Fruit fly (Drosophila melanogaster): ENCODE results near the gene Cyp28a5.

Cyp28a5 gene

dm6 chr2L:13977073-13977472 lies at the start of gene Cyp28a5:
Gene Cyp28a5 (plus strand): TSS chr2L:13977302.
- TF ChIP-seq CG17801 (GFP tag; optimal IDR thresholded peaks at IDR 0.05; ENCODE audit: partially characterized antibody), result no peak

- TF ChIP-seq CG17801 (GFP tag; optimal IDR thresholded peaks at IDR 0.05; ENCODE audit: partially characterized antibody), result no peak
These were observed 48.6 kb upstream of the Cyp28a5 start for dm6 chr2L:13928461-13928860.

- TF ChIP-seq CG17801 (GFP tag; optimal IDR thresholded peaks at IDR 0.05; ENCODE audit: partially characterized antibody), result no peak
These were observed 45.8 kb upstream of the Cyp28a5 start, which contains the start of gene CG42711 for dm6 chr2L:13931318-13931717. Gene CG42711 (minus strand): TSS chr2L:13931362.

dm6 chr2L:13934542-13935065 lies 42.5 kb upstream of the Cyp28a5 start, which contains the start of gene Vajk2:
Gene Vajk2 (minus strand): TSS chr2L:13934692.
- no peak for TF ChIP-seq CG17801 (GFP tag; optimal IDR thresholded peaks at IDR 0.05; ENCODE audit: partially characterized antibody)

- no peak for TF ChIP-seq CG17801 (GFP tag; optimal IDR thresholded peaks at IDR 0.05; ENCODE audit: partially characterized antibody)
These were observed 29.6 kb upstream of the Cyp28a5 start, which contains the start of gene Vajk3 for dm6 chr2L:13947476-13947875. Gene Vajk3 (minus strand): TSS chr2L:13947476.

dm6 chr2L:13949789-13950188 lies 27.3 kb upstream of the Cyp28a5 start:
- TF ChIP-seq CG17801 (GFP tag; optimal IDR thresholded peaks at IDR 0.05; ENCODE audit: partially characterized antibody), result no peak

- TF ChIP-seq CG17801 (GFP tag; optimal IDR thresholded peaks at IDR 0.05; ENCODE audit: partially characterized antibody), result no peak
These were observed 21.3 kb upstream of the Cyp28a5 start for dm6 chr2L:13955775-13956174.

dm6 chr2L:13957239-13957638 lies 19.9 kb upstream of the Cyp28a5 start, which contains the start of gene NimA:
Gene NimA (plus strand): TSS chr2L:13957539.
- TF ChIP-seq CG17801 (GFP tag; optimal IDR thresholded peaks at IDR 0.05; ENCODE audit: partially characterized antibody), result no peak

dm6 chr2L:13960399-13960798 lies 16.7 kb upstream of the Cyp28a5 start:
- no peak for TF ChIP-seq CG17801 (GFP tag; optimal IDR thresholded peaks at IDR 0.05; ENCODE audit: partially characterized antibody)

dm6 chr2L:13963467-13964122 lies 13.5 kb upstream of the Cyp28a5 start, which contains the start of gene NimB1:
Gene NimB1 (plus strand): TSS chr2L:13963507.
- TF ChIP-seq CG17801 (GFP tag; optimal IDR thresholded peaks at IDR 0.05; ENCODE audit: partially characterized antibody), result no peak

dm6 chr2L:13966732-13967316 lies 10.3 kb upstream of the Cyp28a5 start, which contains the start of gene NimB2:
Gene NimB2 (minus strand): TSS chr2L:13967018.
- no peak for TF ChIP-seq CG17801 (GFP tag; optimal IDR thresholded peaks at IDR 0.05; ENCODE audit: partially characterized antibody)

dm6 chr2L:13967846-13968350 lies 9.2 kb upstream of the Cyp28a5 start, which contains the start of gene NimB3:
Gene NimB3 (minus strand): TSS chr2L:13967985.
- TF ChIP-seq CG17801 (GFP tag; optimal IDR thresholded peaks at IDR 0.05; ENCODE audit: partially characterized antibody), result no peak

dm6 chr2L:13969876-13970275 lies 7.2 kb upstream of the Cyp28a5 start, which contains the start of the genes NimB4 and NimB5:
Gene NimB4 (minus strand): TSS chr2L:13969976.
Gene NimB5 (plus strand): TSS chr2L:13970177.
- no peak for TF ChIP-seq CG17801 (GFP tag; optimal IDR thresholded peaks at IDR 0.05; ENCODE audit: partially characterized antibody)

dm6 chr2L:13972847-13973246 lies 4.3 kb upstream of the Cyp28a5 start, which contains the start of gene He:
Gene He (minus strand): TSS chr2L:13972947.
- TF ChIP-seq CG17801 (GFP tag; optimal IDR thresholded peaks at IDR 0.05; ENCODE audit: partially characterized antibody), result no peak

- TF ChIP-seq CG17801 (GFP tag; optimal IDR thresholded peaks at IDR 0.05; ENCODE audit: partially characterized antibody), result no peak
These were observed 433 bp upstream of the Cyp28a5 start, which contains the start of gene NimC1 for dm6 chr2L:13976669-13977068. Gene NimC1 (minus strand): TSS chr2L:13976769.

Measured in ovary, adult (tissue).